Fruit fly (Drosophila melanogaster) whole organism, embryonic: Measurements from ENCODE around the gene Mettl4.

Source experiments
- Aef1 ChIP-seq: fragments of 200-800 bp; sonication (Bioruptor generic); IDR thresholded peaks from 3 replicates; pipeline ENCODE4 v1.3.6; 2022; ENCODE audit warnings: missing biosample characterization, missing genetic modification characterization
- B-H1 ChIP-seq: fragments of 200-800 bp; sonication (Bioruptor generic); IDR thresholded peaks from 3 replicates; pipeline ENCODE4 v1.3.6; 2022; ENCODE audit warnings: missing biosample characterization, missing genetic modification characterization
- B-H2 ChIP-seq: fragments of 200-800 bp; sonication (Bioruptor generic); optimal IDR thresholded peaks from 2 replicates; lab custom pipeline; 2018; ENCODE audit warnings: missing biosample characterization, mild to moderate bottlenecking, missing genetic modification characterization
- CG10565 ChIP-seq: fragments of 200-800 bp; sonication (Bioruptor generic); optimal IDR thresholded peaks from 3 replicates; lab custom pipeline; 2016; ENCODE audit warnings: missing biosample characterization, mild to moderate bottlenecking, missing genetic modification characterization
- CG10979 ChIP-seq: fragments of 200-800 bp; sonication (Bioruptor generic); optimal IDR thresholded peaks from 2 replicates; lab custom pipeline; 2018; ENCODE audit warnings: missing biosample characterization, mild to moderate bottlenecking, missing genetic modification characterization, moderate library complexity
- CG11695 ChIP-seq: fragments of 200-800 bp; sonication (Bioruptor generic); IDR thresholded peaks from 3 replicates; pipeline ENCODE4 v1.3.6; 2022; ENCODE audit warnings: missing biosample characterization, missing genetic modification characterization
- CG12071 ChIP-seq: fragments of 200-800 bp; sonication (Bioruptor generic); optimal IDR thresholded peaks from 3 replicates; lab custom pipeline; 2018; ENCODE audit warnings: missing biosample characterization, mild to moderate bottlenecking, missing genetic modification characterization
- CG14667 ChIP-seq: fragments of 200-800 bp; sonication (Bioruptor generic); IDR thresholded peaks from 2 replicates; pipeline ENCODE4 v1.3.6; 2022; ENCODE audit warnings: missing biosample characterization, missing genetic modification characterization
- CG15269 ChIP-seq: fragments of 200-800 bp; sonication (Bioruptor generic); optimal IDR thresholded peaks from 2 replicates; lab custom pipeline; 2018; ENCODE audit warnings: missing biosample characterization, mild to moderate bottlenecking, missing genetic modification characterization, moderate library complexity
- CG16815 ChIP-seq: fragments of 200-800 bp; sonication (Bioruptor generic); optimal IDR thresholded peaks from 3 replicates; lab custom pipeline; 2017; ENCODE audit warnings: missing biosample characterization, mild to moderate bottlenecking, missing genetic modification characterization
- CG17186 ChIP-seq: fragments of 200-800 bp; sonication (Bioruptor generic); optimal IDR thresholded peaks from 3 replicates; lab custom pipeline; 2017; ENCODE audit warnings: missing biosample characterization, missing genetic modification reagents, missing genetic modification characterization
- CG17328 ChIP-seq: fragments of 200-800 bp; sonication (Bioruptor generic); IDR thresholded peaks from 2 replicates; pipeline ENCODE4 v1.3.6; 2022; ENCODE audit warnings: missing biosample characterization, missing genetic modification characterization
- CG17612 ChIP-seq: fragments of 200-800 bp; sonication (Bioruptor generic); IDR thresholded peaks from 2 replicates; pipeline ENCODE4 v1.3.6; 2022; ENCODE audit warnings: missing biosample characterization, missing genetic modification characterization
- CG17829 ChIP-seq: fragments of 200-800 bp; optimal IDR thresholded peaks from 2 replicates; lab custom pipeline; 2019; ENCODE audit warnings: missing biosample characterization, mild to moderate bottlenecking, missing genetic modification characterization, moderate library complexity
- CG2712 ChIP-seq: fragments of 200-800 bp; optimal IDR thresholded peaks from 3 replicates; lab custom pipeline; 2019; ENCODE audit warnings: missing biosample characterization, mild to moderate bottlenecking, missing genetic modification characterization, moderate library complexity
- CG2889 ChIP-seq: fragments of 200-800 bp; sonication (Bioruptor generic); IDR thresholded peaks from 3 replicates; pipeline ENCODE4 v1.3.6; 2022; ENCODE audit warnings: missing biosample characterization, missing genetic modification characterization
- CG30020 ChIP-seq: fragments of 200-800 bp; optimal IDR thresholded peaks from 2 replicates; lab custom pipeline; 2019; ENCODE audit warnings: missing biosample characterization, mild to moderate bottlenecking, missing genetic modification characterization, moderate library complexity
- CG31441 ChIP-seq: fragments of 200-800 bp; sonication (Bioruptor generic); IDR thresholded peaks from 2 replicates; pipeline ENCODE4 v1.3.6; 2022; ENCODE audit warnings: missing biosample characterization, missing genetic modification characterization
- CG32772 ChIP-seq: fragments of 200-800 bp; sonication (Bioruptor generic); IDR thresholded peaks from 2 replicates; pipeline ENCODE4 v1.3.6; 2022; ENCODE audit warnings: missing biosample characterization, missing genetic modification characterization
- CG4424 ChIP-seq: fragments of 200-800 bp; sonication (Bioruptor generic); optimal IDR thresholded peaks from 3 replicates; lab custom pipeline; 2016; ENCODE audit warnings: missing biosample characterization, missing genetic modification characterization
- CG6765 ChIP-seq: fragments of 200-800 bp; sonication (Bioruptor generic); optimal IDR thresholded peaks from 3 replicates; lab custom pipeline; 2017; ENCODE audit warnings: missing biosample characterization, mild to moderate bottlenecking, missing genetic modification characterization
- CG7839 ChIP-seq: fragments of 200-800 bp; sonication (Bioruptor generic); optimal IDR thresholded peaks from 3 replicates; lab custom pipeline; 2018; ENCODE audit warnings: missing biosample characterization, mild to moderate bottlenecking, missing genetic modification characterization, moderate library complexity
- CG9609 ChIP-seq: fragments of 200-800 bp; sonication (Bioruptor generic); optimal IDR thresholded peaks from 3 replicates; lab custom pipeline; 2016; ENCODE audit warnings: missing biosample characterization, missing genetic modification characterization
- CG9727 ChIP-seq: fragments of 200-800 bp; sonication (Bioruptor generic); optimal IDR thresholded peaks from 3 replicates; lab custom pipeline; 2017; ENCODE audit warnings: missing biosample characterization, mild to moderate bottlenecking, missing genetic modification characterization
- Chrac-16 ChIP-seq: fragments of 200-800 bp; sonication (Bioruptor generic); optimal IDR thresholded peaks from 3 replicates; lab custom pipeline; 2016; ENCODE audit warnings: missing biosample characterization, missing genetic modification characterization
- CoRest ChIP-seq: fragments of 200-800 bp; sonication (Bioruptor generic); optimal IDR thresholded peaks from 3 replicates; lab custom pipeline; 2018; ENCODE audit warnings: missing biosample characterization, mild to moderate bottlenecking, missing genetic modification characterization, moderate library complexity
- Fer3 ChIP-seq: fragments of 200-800 bp; sonication (Bioruptor generic); optimal IDR thresholded peaks from 2 replicates; lab custom pipeline; 2018; ENCODE audit warnings: missing biosample characterization, mild to moderate bottlenecking, missing genetic modification characterization, moderate library complexity
- MESR4 ChIP-seq: fragments of 200-800 bp; sonication (Bioruptor generic); optimal IDR thresholded peaks from 2 replicates; lab custom pipeline; 2018; ENCODE audit warnings: missing biosample characterization, mild to moderate bottlenecking, missing genetic modification characterization, moderate library complexity
- Meics ChIP-seq: fragments of 200-800 bp; sonication (Bioruptor generic); optimal IDR thresholded peaks from 2 replicates; lab custom pipeline; 2017; ENCODE audit warnings: missing biosample characterization, mild to moderate bottlenecking, missing genetic modification characterization
- Neu2 ChIP-seq: fragments of 200-800 bp; sonication (Bioruptor generic); optimal IDR thresholded peaks from 3 replicates; lab custom pipeline; 2016; ENCODE audit warnings: missing biosample characterization, missing genetic modification characterization, borderline replicate concordance
- NfI ChIP-seq: fragments of 200-800 bp; sonication (Bioruptor generic); optimal IDR thresholded peaks from 3 replicates; lab custom pipeline; 2018; ENCODE audit warnings: missing biosample characterization, mild to moderate bottlenecking, missing genetic modification characterization, moderate library complexity
- Sox102F ChIP-seq: fragments of 200-800 bp; sonication (Bioruptor generic); optimal IDR thresholded peaks from 2 replicates; lab custom pipeline; 2018; ENCODE audit warnings: missing biosample characterization, mild to moderate bottlenecking, missing genetic modification characterization, moderate library complexity
- Spps ChIP-seq: fragments of 200-800 bp; sonication (Bioruptor generic); optimal IDR thresholded peaks from 2 replicates; lab custom pipeline; 2018; ENCODE audit warnings: missing biosample characterization, mild to moderate bottlenecking, missing genetic modification characterization
- Stat92E ChIP-seq, 3 experiments: fragments of >200 bp in 2 of 3; fragments of 200-800 bp in 1 of 3; sonication (Bioruptor generic) in 1 of 3; optimal IDR thresholded peaks; 2 replicates each; lab custom pipeline; 2017 to 2019; ENCODE audit warnings: missing biosample characterization in 3 of 3, missing genetic modification characterization in 3 of 3, mild to moderate bottlenecking in 1 of 3, moderate library complexity in 1 of 3
- Xrp1 ChIP-seq: fragments of 200-800 bp; sonication (Bioruptor generic); IDR thresholded peaks from 2 replicates; pipeline ENCODE4 v1.3.6; 2022; ENCODE audit warnings: missing biosample characterization, missing genetic modification characterization
- aop ChIP-seq: fragments of 200-800 bp; sonication (Bioruptor generic); IDR thresholded peaks from 2 replicates; pipeline ENCODE4 v1.3.6; 2022; ENCODE audit warnings: missing biosample characterization, missing genetic modification characterization
- ap ChIP-seq: fragments of 200-800 bp; sonication (Bioruptor generic); IDR thresholded peaks from 2 replicates; pipeline ENCODE4 v1.3.6; 2022; ENCODE audit warnings: missing biosample characterization, missing genetic modification characterization
- ftz-f1 ChIP-seq: fragments of 200-800 bp; sonication (Bioruptor generic); optimal IDR thresholded peaks from 2 replicates; lab custom pipeline; 2016; ENCODE audit warnings: missing biosample characterization, missing genetic modification characterization
- fu2 ChIP-seq: fragments of 200-800 bp; sonication (Bioruptor generic); optimal IDR thresholded peaks from 2 replicates; lab custom pipeline; 2016; ENCODE audit warnings: missing biosample characterization, missing genetic modification characterization
- gsb-n ChIP-seq: fragments of 200-800 bp; sonication (Bioruptor generic); optimal IDR thresholded peaks from 3 replicates; lab custom pipeline; 2018; ENCODE audit warnings: missing biosample characterization, mild to moderate bottlenecking, missing genetic modification characterization
- klu ChIP-seq: fragments of 200-800 bp; sonication (Bioruptor generic); IDR thresholded peaks from 2 replicates; pipeline ENCODE4 v1.3.6; 2022; ENCODE audit warnings: missing biosample characterization, missing genetic modification characterization
- lmd ChIP-seq: fragments of 200-800 bp; sonication (Bioruptor generic); IDR thresholded peaks from 2 replicates; pipeline ENCODE4 v1.3.6; 2022; ENCODE audit warnings: missing biosample characterization, missing genetic modification characterization
- nmo ChIP-seq: fragments of 200-800 bp; sonication (Bioruptor generic); optimal IDR thresholded peaks from 2 replicates; lab custom pipeline; 2018; ENCODE audit warnings: missing biosample characterization, mild to moderate bottlenecking, missing genetic modification characterization, moderate library complexity
- row ChIP-seq: fragments of 200-800 bp; sonication (Bioruptor generic); IDR thresholded peaks from 3 replicates; pipeline ENCODE4 v1.3.6; 2022; ENCODE audit warnings: missing biosample characterization, missing genetic modification characterization
- sens ChIP-seq: fragments of 200-800 bp; sonication (Bioruptor generic); peaks from one replicate; lab custom pipeline; 2016; ENCODE audit warnings: missing biosample characterization, missing genetic modification characterization
- sens-2 ChIP-seq: fragments of 200-800 bp; sonication (Bioruptor generic); IDR thresholded peaks from 2 replicates; pipeline ENCODE4 v1.3.6; 2022; ENCODE audit warnings: missing biosample characterization, missing genetic modification characterization
- sisA ChIP-seq: fragments of 200-800 bp; sonication (Bioruptor generic); IDR thresholded peaks from 2 replicates; pipeline ENCODE4 v1.3.6; 2022; ENCODE audit warnings: missing biosample characterization, missing genetic modification characterization
- stc ChIP-seq: fragments of 200-800 bp; sonication (Bioruptor generic); IDR thresholded peaks from 2 replicates; pipeline ENCODE4 v1.3.6; 2022; ENCODE audit warnings: missing biosample characterization, missing genetic modification characterization
- yki ChIP-seq: fragments of >200 bp; optimal IDR thresholded peaks from 3 replicates; lab custom pipeline; 2018
- zf30C ChIP-seq: fragments of 200-800 bp; sonication (Bioruptor generic); optimal IDR thresholded peaks from 3 replicates; lab custom pipeline; 2018; ENCODE audit warnings: missing biosample characterization, mild to moderate bottlenecking, missing genetic modification characterization
- zfh1 ChIP-seq: fragments of 200-800 bp; sonication (Bioruptor generic); IDR thresholded peaks from 3 replicates; pipeline ENCODE4 v1.3.6; 2022; ENCODE audit warnings: missing biosample characterization, missing genetic modification characterization

The Mettl4 gene

dm6 chr3R:16673184-16673583 is 22.2 kb upstream of the Mettl4 start (continued):
- 0 out of 2 replicates have a peak, but pooled peaks have one; percentile 16 for TF ChIP-seq CG32772
- TF ChIP-seq nmo (GFP tag; lab: Kevin White, UChicago) = peak; percentile 20
- no peak for TF ChIP-seq Fer3 (tag; lab: Kevin White, UChicago)
- no peak for TF ChIP-seq MESR4 (GFP tag; lab: Kevin White, UChicago)
- no peak for TF ChIP-seq CG6765 (GFP tag; lab: Kevin White, UChicago)
- no peak for TF ChIP-seq Meics (GFP tag; lab: Kevin White, UChicago)
- peak; percentile 21 for TF ChIP-seq CG17829
- no peak for TF ChIP-seq gsb-n (tag; lab: Kevin White, UChicago)
- TF ChIP-seq Aef1 (GFP tag; lab: Robert Waterston, UW) = no peak
- TF ChIP-seq Sox102F (GFP tag; lab: Kevin White, UChicago) = peak; percentile 18
- TF ChIP-seq CG10979 = peak; percentile 33
- TF ChIP-seq CG7839 (tag; lab: Kevin White, UChicago) = no peak
- TF ChIP-seq CG4424 (GFP tag; lab: Kevin White, UChicago) = peak; percentile 12
- no peak for TF ChIP-seq CG17186 (GFP tag; lab: Kevin White, UChicago)
- TF ChIP-seq Neu2 = no peak
- TF ChIP-seq CoRest = peak; percentile 9
- no peak for TF ChIP-seq CG30020 (tag; lab: Kevin White, UChicago)
- peak; percentile 7 for TF ChIP-seq Chrac-16 (GFP tag; lab: Kevin White, UChicago)
- peak; percentile 35; the same call in 1 of the 2 replicates for TF ChIP-seq stc (GFP tag; lab: Robert Waterston, UW)
- peak; percentile 2 for TF ChIP-seq CG16815 (GFP tag; lab: Kevin White, UChicago)
- peak; percentile 10; the same call in 1 of the 2 replicates for TF ChIP-seq sisA (GFP tag; lab: Robert Waterston, UW)
- no peak for TF ChIP-seq ftz-f1 (GFP tag; lab: Kevin White, UChicago)
- no peak for TF ChIP-seq CG15269 (tag; lab: Kevin White, UChicago)
- TF ChIP-seq CG10565 = no peak
- 0 out of 2 replicates have a peak, but pooled peaks have one; percentile 29 for TF ChIP-seq CG31441 (GFP tag; lab: Robert Waterston, UW)
- TF ChIP-seq klu = no peak
- peak; percentile 40 for TF ChIP-seq CG2712
- TF ChIP-seq fu2 (GFP tag; lab: Kevin White, UChicago) = no peak
- no peak for TF ChIP-seq NfI
- TF ChIP-seq zf30C = no peak
- 0 out of 3 replicates have a peak, but pooled peaks have one; percentile 11 for TF ChIP-seq B-H1 (GFP tag; lab: Robert Waterston, UW)
- 0 out of 3 replicates have a peak, but pooled peaks have one; percentile 50 for TF ChIP-seq CG11695
- TF ChIP-seq Spps = no peak
- no peak for TF ChIP-seq yki
- TF ChIP-seq aop (GFP tag; lab: Robert Waterston, UW) = no peak
- TF ChIP-seq sens (GFP tag; lab: Kevin White, UChicago) = peak; percentile 42
- no peak for TF ChIP-seq CG17612 (GFP tag; lab: Robert Waterston, UW)
- TF ChIP-seq row = peak; percentile 41; the same call in 1 of the 3 replicates
- TF ChIP-seq ap (GFP tag; lab: Robert Waterston, UW) = no peak
- 0 out of 2 replicates have a peak, but pooled peaks have one; percentile 18 for TF ChIP-seq lmd (GFP tag; lab: Robert Waterston, UW)
- TF ChIP-seq CG17328 = peak; percentile 33; the same call in 1 of the 2 replicates
- 0 out of 3 replicates have a peak, but pooled peaks have one; percentile 34 for TF ChIP-seq CG2889 (GFP tag; lab: Robert Waterston, UW)
- no peak for TF ChIP-seq CG12071 (GFP tag; lab: Kevin White, UChicago)
- TF ChIP-seq CG9609 (GFP tag; lab: Kevin White, UChicago) = no peak
- TF ChIP-seq Stat92E (GFP tag; optimal IDR thresholded peaks at IDR 0.05; lab: Kevin White, UChicago) = no peak
- TF ChIP-seq B-H2 = no peak
- 0 out of 2 replicates have a peak, but pooled peaks have one; percentile 13 for TF ChIP-seq sens-2 (GFP tag; lab: Robert Waterston, UW)
- TF ChIP-seq zfh1 (GFP tag; lab: Robert Waterston, UW) = peak; percentile 45; the same call in 1 of the 3 replicates
- TF ChIP-seq CG9727 = peak; percentile 13
- TF ChIP-seq CG14667 (GFP tag; lab: Robert Waterston, UW) = no peak
- peak; percentile 63 for TF ChIP-seq Xrp1
